Fruit fly (Drosophila melanogaster) whole organism, embryonic: ENCODE data around the gene rhea.

Experiments used
- Antp ChIP-seq: fragments of 200-800 bp; sonication (Bioruptor generic); optimal IDR thresholded peaks from 3 replicates; lab custom pipeline; 2016; ENCODE audit warnings: missing biosample characterization, missing genetic modification characterization
- CG10543 ChIP-seq: fragments of 200-800 bp; sonication (Bioruptor generic); optimal IDR thresholded peaks from 3 replicates; lab custom pipeline; 2017; ENCODE audit warnings: missing biosample characterization, mild to moderate bottlenecking, missing genetic modification characterization, moderate library complexity
- CG12104 ChIP-seq: fragments of 200-800 bp; sonication (Bioruptor generic); optimal IDR thresholded peaks from 3 replicates; lab custom pipeline; 2016; ENCODE audit warnings: missing biosample characterization, missing genetic modification characterization
- CG1233 ChIP-seq: fragments of 200-800 bp; sonication (Bioruptor generic); optimal IDR thresholded peaks from 4 replicates; lab custom pipeline; 2018; ENCODE audit warnings: missing biosample characterization, mild to moderate bottlenecking, missing genetic modification characterization
- CG15514 ChIP-seq: fragments of 200-800 bp; sonication (Bioruptor generic); optimal IDR thresholded peaks from 3 replicates; lab custom pipeline; 2017; ENCODE audit warnings: missing biosample characterization, missing genetic modification characterization, mild to moderate bottlenecking, moderate library complexity, missing genetic modification reagents
- CG15696 ChIP-seq: fragments of 200-800 bp; sonication (Bioruptor generic); optimal IDR thresholded peaks from 2 replicates; lab custom pipeline; 2019; ENCODE audit warnings: missing biosample characterization, mild to moderate bottlenecking, missing genetic modification characterization, moderate library complexity
- CG16815 ChIP-seq: fragments of 200-800 bp; sonication (Bioruptor generic); optimal IDR thresholded peaks from 3 replicates; lab custom pipeline; 2017; ENCODE audit warnings: missing biosample characterization, mild to moderate bottlenecking, missing genetic modification characterization
- CG1792 ChIP-seq: fragments of 200-800 bp; sonication (Bioruptor generic); optimal IDR thresholded peaks from 2 replicates; lab custom pipeline; 2016; ENCODE audit warnings: missing biosample characterization, missing genetic modification characterization
- CG18262 ChIP-seq: fragments of 200-800 bp; optimal IDR thresholded peaks from 3 replicates; lab custom pipeline; 2019; ENCODE audit warnings: missing biosample characterization, mild to moderate bottlenecking, missing genetic modification characterization, moderate library complexity
- CG30403 ChIP-seq: fragments of 200-800 bp; sonication (Bioruptor generic); optimal IDR thresholded peaks from 3 replicates; lab custom pipeline; 2016; ENCODE audit warnings: missing biosample characterization, missing genetic modification characterization
- CG33213 ChIP-seq: fragments of 200-800 bp; sonication (Bioruptor generic); optimal IDR thresholded peaks from 3 replicates; lab custom pipeline; 2016; ENCODE audit warnings: missing biosample characterization, missing genetic modification characterization
- CG33557 ChIP-seq: fragments of 200-800 bp; sonication (Bioruptor generic); optimal IDR thresholded peaks from 2 replicates; lab custom pipeline; 2019; ENCODE audit warnings: missing biosample characterization, mild to moderate bottlenecking, missing genetic modification characterization, moderate library complexity
- CG34422 ChIP-seq: fragments of 200-800 bp; sonication (Bioruptor generic); IDR thresholded peaks from 3 replicates; pipeline ENCODE4 v1.3.6; 2022; ENCODE audit warnings: missing biosample characterization, missing genetic modification characterization
- CG4707 ChIP-seq: fragments of 200-800 bp; sonication (Bioruptor generic); optimal IDR thresholded peaks from 2 replicates; lab custom pipeline; 2018; ENCODE audit warnings: missing biosample characterization, mild to moderate bottlenecking, missing genetic modification characterization, moderate library complexity
- CG4730 ChIP-seq: fragments of 200-800 bp; sonication (Bioruptor generic); IDR thresholded peaks from 2 replicates; pipeline ENCODE4 v1.3.6; 2022; ENCODE audit warnings: missing biosample characterization, missing genetic modification characterization
- CG5245 ChIP-seq: fragments of 200-800 bp; sonication (Bioruptor generic); optimal IDR thresholded peaks from 3 replicates; lab custom pipeline; 2016; ENCODE audit warnings: missing biosample characterization, missing genetic modification characterization
- CG6254 ChIP-seq: fragments of 200-800 bp; sonication (Bioruptor generic); optimal IDR thresholded peaks from 3 replicates; lab custom pipeline; 2017; ENCODE audit warnings: mild to moderate bottlenecking, missing biosample characterization, missing genetic modification reagents, missing genetic modification characterization
- CG7928 ChIP-seq: fragments of 200-800 bp; sonication (Bioruptor generic); optimal IDR thresholded peaks from 2 replicates; lab custom pipeline; 2017; ENCODE audit warnings: missing biosample characterization, mild to moderate bottlenecking, missing genetic modification characterization
- CG9215 ChIP-seq: fragments of 200-800 bp; sonication (Bioruptor generic); IDR thresholded peaks from 2 replicates; pipeline ENCODE4 v1.3.6; 2022; ENCODE audit warnings: missing biosample characterization, missing genetic modification characterization
- CG9609 ChIP-seq: fragments of 200-800 bp; sonication (Bioruptor generic); optimal IDR thresholded peaks from 3 replicates; lab custom pipeline; 2016; ENCODE audit warnings: missing biosample characterization, missing genetic modification characterization
- CkIIα-i1 ChIP-seq: fragments of 200-800 bp; sonication (Bioruptor generic); IDR thresholded peaks from 2 replicates; pipeline ENCODE4 v1.3.6; 2022; ENCODE audit warnings: missing biosample characterization, missing genetic modification characterization
- CrebB ChIP-seq: fragments of 200-800 bp; sonication (Bioruptor generic); optimal IDR thresholded peaks from 3 replicates; lab custom pipeline; 2018; ENCODE audit warnings: missing biosample characterization, mild to moderate bottlenecking, missing genetic modification characterization
- Doc2 ChIP-seq: fragments of 200-800 bp; sonication (Bioruptor generic); IDR thresholded peaks from 2 replicates; pipeline ENCODE4 v1.3.6; 2022; ENCODE audit warnings: missing biosample characterization, missing genetic modification characterization
- E2f2 ChIP-seq: fragments of 200-800 bp; sonication (Bioruptor generic); IDR thresholded peaks from 2 replicates; pipeline ENCODE4 v1.3.6; 2022; ENCODE audit warnings: missing biosample characterization, missing genetic modification characterization
- Ets97D ChIP-seq: fragments of 200-800 bp; sonication (Bioruptor generic); optimal IDR thresholded peaks from 3 replicates; lab custom pipeline; 2016; ENCODE audit warnings: missing biosample characterization, missing genetic modification characterization
- H15 ChIP-seq: fragments of 200-800 bp; sonication (Bioruptor generic); IDR thresholded peaks from 3 replicates; pipeline ENCODE4 v1.3.6; 2022; ENCODE audit warnings: missing biosample characterization, missing genetic modification characterization
- HmgD ChIP-seq: fragments of 200-800 bp; sonication (Bioruptor generic); optimal IDR thresholded peaks from 3 replicates; lab custom pipeline; 2016; ENCODE audit warnings: missing biosample characterization, missing genetic modification characterization
- Hsf ChIP-seq: fragments of 200-800 bp; sonication (Bioruptor generic); optimal IDR thresholded peaks from 3 replicates; lab custom pipeline; 2016; ENCODE audit warnings: missing biosample characterization, missing genetic modification characterization
- Nf-YB ChIP-seq: fragments of 200-800 bp; sonication (Bioruptor generic); optimal IDR thresholded peaks from 3 replicates; lab custom pipeline; 2019; ENCODE audit warnings: missing biosample characterization, mild to moderate bottlenecking, missing genetic modification characterization, moderate library complexity
- abd-A ChIP-seq: fragments of 200-800 bp; sonication (Bioruptor generic); optimal IDR thresholded peaks from 3 replicates; lab custom pipeline; 2019; ENCODE audit warnings: missing biosample characterization, mild to moderate bottlenecking, missing genetic modification characterization, moderate library complexity
- ato ChIP-seq: fragments of 200-800 bp; sonication (Bioruptor generic); IDR thresholded peaks from 2 replicates; pipeline ENCODE4 v1.3.6; 2022; ENCODE audit warnings: missing biosample characterization, missing genetic modification characterization; ENCODE audit not compliant: partially characterized antibody
- cas ChIP-seq: fragments of 200-800 bp; sonication (Bioruptor generic); IDR thresholded peaks from 2 replicates; pipeline ENCODE4 v1.3.6; 2022; ENCODE audit warnings: missing biosample characterization, missing genetic modification characterization
- chif ChIP-seq, 2 experiments: fragments of 200-800 bp; sonication (Bioruptor generic); optimal IDR thresholded peaks; 3 replicates each; lab custom pipeline; 2016; ENCODE audit warnings: missing biosample characterization in 2 of 2, missing genetic modification characterization in 2 of 2
- chinmo ChIP-seq: fragments of 200-800 bp; sonication (Bioruptor generic); IDR thresholded peaks from 4 replicates; pipeline ENCODE4 v1.3.6; 2022; ENCODE audit warnings: missing biosample characterization, missing genetic modification characterization; ENCODE audit not compliant: partially characterized antibody
- ci ChIP-seq: fragments of 200-800 bp; sonication (Bioruptor generic); IDR thresholded peaks from 3 replicates; pipeline ENCODE4 v1.3.6; 2022; ENCODE audit warnings: missing biosample characterization, missing genetic modification characterization
- crc ChIP-seq: fragments of 200-800 bp; sonication (Bioruptor generic); optimal IDR thresholded peaks from 2 replicates; lab custom pipeline; 2016; ENCODE audit warnings: missing biosample characterization, missing genetic modification characterization
- dm ChIP-seq: fragments of 200-800 bp; sonication (Bioruptor generic); optimal IDR thresholded peaks from 3 replicates; lab custom pipeline; 2016; ENCODE audit warnings: missing biosample characterization, missing genetic modification characterization
- gro ChIP-seq: fragments of 200-800 bp; sonication (Bioruptor generic); optimal IDR thresholded peaks from 2 replicates; lab custom pipeline; 2016; ENCODE audit warnings: missing biosample characterization, missing genetic modification characterization
- gsb-n ChIP-seq: fragments of 200-800 bp; sonication (Bioruptor generic); optimal IDR thresholded peaks from 3 replicates; lab custom pipeline; 2018; ENCODE audit warnings: missing biosample characterization, mild to moderate bottlenecking, missing genetic modification characterization
- hkb ChIP-seq, 2 experiments: fragments of 200-800 bp in 1 of 2; fragments of >200 bp in 1 of 2; sonication (Bioruptor generic) in 1 of 2; IDR thresholded peaks in 1 of 2; optimal IDR thresholded peaks in 1 of 2; 2 replicates each; pipeline versions ENCODE4 v1.3.6 to Lab custom; 2017 to 2022; ENCODE audit warnings: missing biosample characterization in 1 of 2, missing genetic modification characterization in 1 of 2
- nau ChIP-seq: fragments of 200-800 bp; sonication (Bioruptor generic); optimal IDR thresholded peaks from 3 replicates; lab custom pipeline; 2017; ENCODE audit warnings: missing biosample characterization, mild to moderate bottlenecking, missing genetic modification characterization, missing genetic modification reagents
- pfk ChIP-seq: fragments of 200-800 bp; sonication (Bioruptor generic); optimal IDR thresholded peaks from 2 replicates; lab custom pipeline; 2018; ENCODE audit warnings: missing biosample characterization, mild to moderate bottlenecking, missing genetic modification characterization, moderate library complexity
- pum ChIP-seq: fragments of 200-800 bp; sonication (Bioruptor generic); optimal IDR thresholded peaks from 2 replicates; lab custom pipeline; 2016; ENCODE audit warnings: missing biosample characterization, missing genetic modification characterization
- salm ChIP-seq: fragments of 200-800 bp; sonication (Bioruptor generic); optimal IDR thresholded peaks from 2 replicates; lab custom pipeline; 2018; ENCODE audit warnings: missing biosample characterization, mild to moderate bottlenecking, missing genetic modification characterization
- sens-2 ChIP-seq: fragments of 200-800 bp; sonication (Bioruptor generic); IDR thresholded peaks from 2 replicates; pipeline ENCODE4 v1.3.6; 2022; ENCODE audit warnings: missing biosample characterization, missing genetic modification characterization
- tll ChIP-seq, 2 experiments: fragments of 200-800 bp in 1 of 2; fragments of >200 bp in 1 of 2; sonication (Bioruptor generic) in 1 of 2; optimal IDR thresholded peaks; 2 replicates each; lab custom pipeline; 2017 to 2019; ENCODE audit warnings: missing biosample characterization in 2 of 2, missing genetic modification characterization in 2 of 2, mild to moderate bottlenecking in 1 of 2, moderate library complexity in 1 of 2
- vnd ChIP-seq: fragments of 200-800 bp; sonication (Bioruptor generic); IDR thresholded peaks from 3 replicates; pipeline ENCODE4 v1.3.6; 2022; ENCODE audit warnings: missing biosample characterization, missing genetic modification characterization; ENCODE audit not compliant: partially characterized antibody
- zf30C ChIP-seq: fragments of 200-800 bp; sonication (Bioruptor generic); optimal IDR thresholded peaks from 3 replicates; lab custom pipeline; 2018; ENCODE audit warnings: missing biosample characterization, mild to moderate bottlenecking, missing genetic modification characterization

The rhea gene

dm6 chr3L:8549183-8549890 lies 4.5 kb downstream of the rhea start (continued):
- TF ChIP-seq Antp = peak; percentile 56
- no peak for TF ChIP-seq ato
- TF ChIP-seq CG9215 = no peak
- peak; percentile 12; the same call in 1 of the 2 replicates for TF ChIP-seq E2f2 (GFP tag; lab: Robert Waterston, UW)
- TF ChIP-seq CG16815 (GFP tag; lab: Kevin White, UChicago) = no peak
- TF ChIP-seq CG15696 = peak; percentile 62
- peak; percentile 60 for TF ChIP-seq gsb-n (tag; lab: Kevin White, UChicago)
- peak; percentile 20 for TF ChIP-seq abd-A (tag; lab: Kevin White, UChicago)
- TF ChIP-seq cas = no peak
- TF ChIP-seq chinmo = peak; percentile 79; the same call in 2 of the 4 replicates
- TF ChIP-seq zf30C = peak; percentile 79
- peak; percentile 53 for TF ChIP-seq CG6254 (GFP tag; lab: Kevin White, UChicago)
- no peak for TF ChIP-seq Doc2 (GFP tag; lab: Robert Waterston, UW)
- peak; percentile 50 for TF ChIP-seq gro (GFP tag; lab: Kevin White, UChicago)
- no peak for TF ChIP-seq crc
- TF ChIP-seq CG1792 (GFP tag; lab: Kevin White, UChicago) = no peak
- peak in 1 of 2 experiments; percentile 65 for TF ChIP-seq chif (GFP tag; optimal IDR thresholded peaks at IDR 0.05; lab: Kevin White, UChicago)
- peak; percentile 68; the same call in 1 of the 3 replicates for TF ChIP-seq ci
- peak; percentile 26 for TF ChIP-seq CG1233 (GFP tag; lab: Kevin White, UChicago)
- TF ChIP-seq pfk (GFP tag; lab: Kevin White, UChicago) = no peak
- peak; percentile 51 for TF ChIP-seq CG4707 (GFP tag; lab: Kevin White, UChicago)
- peak; percentile 55 for TF ChIP-seq pum (GFP tag; lab: Kevin White, UChicago)
- no peak for TF ChIP-seq CG34422 (GFP tag; lab: Robert Waterston, UW)
- TF ChIP-seq CG33557 (GFP tag; lab: Kevin White, UChicago) = peak; percentile 64
- no peak for TF ChIP-seq vnd
- TF ChIP-seq CG4730 = no peak
- TF ChIP-seq CG5245 (GFP tag; lab: Kevin White, UChicago) = peak; percentile 14
- peak; percentile 2 for TF ChIP-seq CrebB (tag; lab: Kevin White, UChicago)
- no peak for TF ChIP-seq CkIIα-i1 (GFP tag; lab: Robert Waterston, UW)
- TF ChIP-seq dm = no peak
- TF ChIP-seq CG10543 (GFP tag; lab: Kevin White, UChicago) = peak; percentile 68
- 0 out of 3 replicates have a peak, but pooled peaks have one; percentile 18 for TF ChIP-seq H15
- TF ChIP-seq Nf-YB (GFP tag; lab: Kevin White, UChicago) = peak; percentile 29
- TF ChIP-seq CG7928 (GFP tag; lab: Kevin White, UChicago) = no peak
- TF ChIP-seq sens-2 (GFP tag; lab: Robert Waterston, UW) = peak; percentile 45; the same call in 1 of the 2 replicates
- peak; percentile 40 for TF ChIP-seq CG9609 (GFP tag; lab: Kevin White, UChicago)
- no peak for TF ChIP-seq Ets97D (GFP tag; lab: Kevin White, UChicago)
- peak; percentile 7 for TF ChIP-seq CG15514
- peak; percentile 5 for TF ChIP-seq CG33213
- TF ChIP-seq CG30403 (GFP tag; lab: Kevin White, UChicago) = peak; percentile 56
- peak; percentile 50 for TF ChIP-seq nau (GFP tag; lab: Kevin White, UChicago)
- peak; percentile 14 for TF ChIP-seq Hsf (GFP tag; lab: Kevin White, UChicago)
- TF ChIP-seq CG18262 (tag; lab: Kevin White, UChicago) = peak; percentile 74
- no peak for TF ChIP-seq tll (GFP tag; optimal IDR thresholded peaks at IDR 0.05; lab: Kevin White, UChicago)
- no peak for TF ChIP-seq HmgD (GFP tag; lab: Kevin White, UChicago)
- TF ChIP-seq salm (tag; lab: Kevin White, UChicago) = peak; percentile 18
- no peak for TF ChIP-seq hkb (optimal IDR thresholded peaks at IDR 0.05; lab: Kevin White, UChicago)
- TF ChIP-seq hkb (GFP tag; IDR thresholded peaks at IDR 0.05; lab: Robert Waterston, UW) = peak; percentile 70
- peak; percentile 44 for TF ChIP-seq CG12104
